Worm (Caenorhabditis elegans) whole organism, L1 larva: ENCODE data around the gene gtl-1.

Source experiments
- F16B12.6 ChIP-seq: fragments of 150-350 bp; optimal IDR thresholded peaks from 2 replicates; lab custom pipeline; 2014; ENCODE audit warnings: missing biosample characterization, missing genetic modification characterization
- Y116A8C.19 ChIP-seq: sonication (generic microtip); optimal IDR thresholded peaks from 2 replicates; lab custom pipeline; 2016; ENCODE audit warnings: missing compliant biosample characterization, missing genetic modification characterization, borderline replicate concordance
- aha-1 ChIP-seq: fragments of 150-350 bp; optimal IDR thresholded peaks from 2 replicates; lab custom pipeline; 2014; ENCODE audit warnings: missing biosample characterization, missing genetic modification characterization
- alr-1 ChIP-seq: fragments of 200-800 bp; sonication (Bioruptor generic); optimal IDR thresholded peaks from 2 replicates; lab custom pipeline; 2018; ENCODE audit warnings: borderline replicate concordance, mild to moderate bottlenecking, missing genetic modification characterization, missing compliant biosample characterization
- aly-2 ChIP-seq: fragments of 150-350 bp; optimal IDR thresholded peaks from 2 replicates; lab custom pipeline; 2014; ENCODE audit warnings: missing biosample characterization, missing genetic modification characterization
- blmp-1 ChIP-seq: fragments of 150-350 bp; optimal IDR thresholded peaks from 2 replicates; lab custom pipeline; 2014; ENCODE audit warnings: missing biosample characterization, missing genetic modification characterization
- dpl-1 ChIP-seq, 3 experiments: fragments of 150-350 bp in 2 of 3; sonication (generic microtip) in 1 of 3; optimal IDR thresholded peaks; 2 replicates each; lab custom pipeline; 2014 to 2017; ENCODE audit warnings: missing biosample characterization in 3 of 3, missing genetic modification characterization in 3 of 3, missing genetic modification reagents in 3 of 3
- dsc-1 ChIP-seq: sonication (generic microtip); optimal IDR thresholded peaks from 2 replicates; lab custom pipeline; 2016; ENCODE audit warnings: mild to moderate bottlenecking, missing genetic modification characterization, missing compliant biosample characterization
- efl-1 ChIP-seq, 4 experiments: fragments of 150-350 bp; optimal IDR thresholded peaks in 3 of 4; peaks in 1 of 4; 1 replicate in 1 of 4; 2 replicates in 3 of 4; lab custom pipeline; 2014; ENCODE audit warnings: missing biosample characterization in 2 of 4, missing genetic modification characterization in 2 of 4, missing genetic modification reagents in 2 of 4
- egl-13 ChIP-seq: sonication (generic microtip); optimal IDR thresholded peaks from 2 replicates; lab custom pipeline; 2016; ENCODE audit warnings: missing genotype, missing genetic modification reagents, missing genetic modification characterization, missing compliant biosample characterization
- fkh-8 ChIP-seq: sonication (generic microtip); optimal IDR thresholded peaks from 2 replicates; lab custom pipeline; 2016; ENCODE audit warnings: mild to moderate bottlenecking, missing genetic modification characterization, missing compliant biosample characterization
- hlh-4 ChIP-seq: sonication (generic microtip); optimal IDR thresholded peaks from 2 replicates; lab custom pipeline; 2016; ENCODE audit warnings: mild to moderate bottlenecking, missing genetic modification characterization, missing compliant biosample characterization
- irx-1 ChIP-seq: sonication (generic microtip); optimal IDR thresholded peaks from 2 replicates; lab custom pipeline; 2016; ENCODE audit warnings: missing genetic modification characterization, missing compliant biosample characterization
- isw-1 ChIP-seq: fragments of 200-800 bp; sonication (Bioruptor generic); IDR thresholded peaks from 2 replicates; pipeline ENCODE4 v1.3.6; 2022; ENCODE audit warnings: missing genetic modification characterization, missing compliant biosample characterization
- lin-14 ChIP-seq: fragments of 200-800 bp; sonication (Bioruptor generic); optimal IDR thresholded peaks from 2 replicates; lab custom pipeline; 2018; ENCODE audit warnings: mild to moderate bottlenecking, missing genetic modification characterization, moderate library complexity, missing compliant biosample characterization
- lin-15B ChIP-seq: fragments of 150-350 bp; sonication (generic microtip); optimal IDR thresholded peaks from 3 replicates; lab custom pipeline; 2014; ENCODE audit warnings: missing biosample characterization, missing genetic modification characterization
- lin-35 ChIP-seq, 2 experiments: fragments of 150-350 bp; optimal IDR thresholded peaks; 2 replicates each; lab custom pipeline; 2014; ENCODE audit warnings: missing biosample characterization in 2 of 2, missing genetic modification characterization in 2 of 2, missing genetic modification reagents in 2 of 2
- lin-39 ChIP-seq: fragments of 150-350 bp; optimal IDR thresholded peaks from 2 replicates; lab custom pipeline; 2014; ENCODE audit warnings: missing biosample characterization, missing genetic modification reagents, missing genetic modification characterization
- lsy-2 ChIP-seq, 2 experiments: fragments of 150-350 bp; optimal IDR thresholded peaks; 2 replicates each; lab custom pipeline; 2014; ENCODE audit warnings: missing biosample characterization in 2 of 2, missing genetic modification characterization in 2 of 2
- mef-2 ChIP-seq: fragments of 150-350 bp; optimal IDR thresholded peaks from 2 replicates; lab custom pipeline; 2014; ENCODE audit warnings: missing biosample characterization, missing genetic modification characterization
- mep-1 ChIP-seq: fragments of 150-350 bp; optimal IDR thresholded peaks from 2 replicates; lab custom pipeline; 2014; ENCODE audit warnings: missing biosample characterization, missing genetic modification characterization
- nhr-19 ChIP-seq: fragments of 200-800 bp; sonication (Bioruptor generic); conservative IDR thresholded peaks from 2 replicates; pipeline ENCODE4 v1.3.6; 2022; ENCODE audit warnings: missing genetic modification characterization, missing compliant biosample characterization
- nhr-47 ChIP-seq: sonication (generic microtip); optimal IDR thresholded peaks from 2 replicates; lab custom pipeline; 2016; ENCODE audit warnings: mild to moderate bottlenecking, missing genetic modification characterization, moderate library complexity, missing compliant biosample characterization
- nhr-71 ChIP-seq: sonication (generic microtip); optimal IDR thresholded peaks from 2 replicates; lab custom pipeline; 2016; ENCODE audit warnings: mild to moderate bottlenecking, missing genetic modification characterization, moderate library complexity, missing compliant biosample characterization
- nhr-85 ChIP-seq: sonication (generic microtip); peaks from one replicate; lab custom pipeline; 2016; ENCODE audit warnings: missing genetic modification characterization, inconsistent platforms, missing compliant biosample characterization
- pag-3 ChIP-seq: sonication (generic microtip); optimal IDR thresholded peaks from 2 replicates; lab custom pipeline; 2017; ENCODE audit warnings: missing genetic modification characterization, mild to moderate bottlenecking, missing compliant biosample characterization, antibody characterized with exemption, borderline replicate concordance; ENCODE audit not compliant: insufficient read depth
- sox-4 ChIP-seq: sonication (generic microtip); optimal IDR thresholded peaks from 2 replicates; lab custom pipeline; 2016; ENCODE audit warnings: missing genetic modification characterization, missing compliant biosample characterization
- sptf-1 ChIP-seq: fragments of 150-350 bp; optimal IDR thresholded peaks from 2 replicates; lab custom pipeline; 2014; ENCODE audit warnings: missing biosample characterization, missing genetic modification characterization
- sup-37 ChIP-seq: fragments of 200-800 bp; sonication (Bioruptor generic); optimal IDR thresholded peaks from 2 replicates; lab custom pipeline; 2018; ENCODE audit warnings: mild to moderate bottlenecking, missing genetic modification characterization, missing compliant biosample characterization
- swsn-7 ChIP-seq: sonication (generic microtip); optimal IDR thresholded peaks from 2 replicates; lab custom pipeline; 2016; ENCODE audit warnings: missing genetic modification characterization, missing compliant biosample characterization
- tlp-1 ChIP-seq: fragments of 150-350 bp; optimal IDR thresholded peaks from 2 replicates; lab custom pipeline; 2014; ENCODE audit warnings: missing biosample characterization, missing genetic modification characterization
- unc-130 ChIP-seq: fragments of 150-350 bp; optimal IDR thresholded peaks from 2 replicates; lab custom pipeline; 2017; ENCODE audit warnings: missing biosample characterization, missing genetic modification characterization, inconsistent platforms
- unc-62 ChIP-seq: fragments of 150-350 bp; optimal IDR thresholded peaks from 2 replicates; lab custom pipeline; 2014; ENCODE audit warnings: missing biosample characterization, missing genetic modification reagents, missing genetic modification characterization
- unc-86 ChIP-seq: sonication (generic microtip); optimal IDR thresholded peaks from 2 replicates; lab custom pipeline; 2016; ENCODE audit warnings: missing genetic modification characterization, missing compliant biosample characterization
- vab-15 ChIP-seq: sonication (generic microtip); optimal IDR thresholded peaks from 2 replicates; lab custom pipeline; 2017; ENCODE audit warnings: missing genotype, mild to moderate bottlenecking, missing genetic modification characterization, missing compliant biosample characterization
- xbp-1 ChIP-seq: sonication (generic microtip); optimal IDR thresholded peaks from 2 replicates; lab custom pipeline; 2016; ENCODE audit warnings: missing genetic modification characterization, missing compliant biosample characterization
- zag-1 ChIP-seq: fragments of 150-350 bp; optimal IDR thresholded peaks from 2 replicates; lab custom pipeline; 2014; ENCODE audit warnings: missing biosample characterization, missing genetic modification characterization
- zip-4 ChIP-seq: fragments of 200-800 bp; sonication (Bioruptor generic); optimal IDR thresholded peaks from 2 replicates; lab custom pipeline; 2018; ENCODE audit warnings: mild to moderate bottlenecking, missing genetic modification characterization, moderate library complexity, missing compliant biosample characterization
- ztf-4 ChIP-seq: fragments of 150-350 bp; optimal IDR thresholded peaks from 2 replicates; lab custom pipeline; 2014; ENCODE audit warnings: missing biosample characterization, missing genetic modification characterization

Gene gtl-1

DNA sequence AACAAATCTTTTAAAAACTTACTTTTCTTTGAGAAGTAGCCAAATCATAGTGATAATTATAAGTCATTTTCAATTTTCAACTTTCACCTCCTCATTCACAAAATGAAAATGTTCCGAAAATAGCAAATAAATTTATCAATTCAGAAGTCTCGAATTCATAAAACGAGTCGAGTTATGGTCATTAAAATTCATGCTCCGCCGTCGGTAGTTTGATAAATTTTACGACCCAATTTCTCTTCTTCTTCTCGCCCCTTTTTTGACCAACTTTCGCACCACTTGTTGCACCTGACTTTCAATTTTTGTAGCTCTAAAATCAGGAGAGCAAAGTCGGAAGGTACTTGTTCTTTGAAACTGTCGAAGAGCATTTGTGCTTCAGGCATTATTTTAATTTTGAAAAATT, 29.3 kb downstream of the gtl-1 start, which contains the start of gene best-7:
TSS of gene best-7 (minus strand) at position 239 of the 400 bp plus-strand sequence.
- TF ChIP-seq zip-4 (GFP tag; lab: Kevin White, UChicago) (no peak), lin-14 (GFP tag; lab: Kevin White, UChicago) (no peak), unc-130 (tag; lab: Kevin White, UChicago) (no peak), mef-2 (tag; lab: Kevin White, UChicago) (no peak), nhr-47 (tag; lab: Kevin White, UChicago) (no peak), lin-39 (tag; lab: Kevin White, UChicago) (no peak), xbp-1 (tag; lab: Kevin White, UChicago) (no peak), fkh-8 (tag; lab: Kevin White, UChicago) (no peak), F16B12.6 (no peak), sox-4 (tag; lab: Kevin White, UChicago) (no peak)

DNA sequence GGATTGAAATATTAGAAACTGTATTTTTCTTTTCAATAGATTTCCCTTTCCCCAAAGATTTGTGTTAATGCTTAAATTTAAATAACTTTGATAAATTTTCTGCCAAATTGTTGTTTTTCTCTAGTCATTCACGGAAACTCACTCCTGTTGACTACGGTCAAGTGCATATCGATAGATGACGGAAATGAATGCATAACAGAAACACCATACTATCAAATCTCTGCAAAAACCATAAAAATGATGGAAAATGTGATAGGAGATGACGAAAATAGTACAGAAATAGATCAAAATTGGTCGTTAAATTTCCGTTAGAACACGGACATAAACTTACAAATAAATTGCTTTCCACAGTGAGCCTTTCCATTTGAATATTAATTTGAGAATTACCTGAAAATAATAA, 30.3 kb downstream of the gtl-1 start:
- no peak for TF ChIP-seq efl-1 (optimal IDR thresholded peaks at IDR 0.05; lab: Kevin White, UChicago)
- TF ChIP-seq efl-1 (GFP tag; optimal IDR thresholded peaks at IDR 0.05 in 1 of 2; lab: Kevin White, UChicago) = peak in 1 of 2 experiments; percentile 78
- no peak for TF ChIP-seq unc-62 (GFP tag; lab: Kevin White, UChicago)
- no peak for TF ChIP-seq Y116A8C.19 (tag; lab: Kevin White, UChicago)

DNA sequence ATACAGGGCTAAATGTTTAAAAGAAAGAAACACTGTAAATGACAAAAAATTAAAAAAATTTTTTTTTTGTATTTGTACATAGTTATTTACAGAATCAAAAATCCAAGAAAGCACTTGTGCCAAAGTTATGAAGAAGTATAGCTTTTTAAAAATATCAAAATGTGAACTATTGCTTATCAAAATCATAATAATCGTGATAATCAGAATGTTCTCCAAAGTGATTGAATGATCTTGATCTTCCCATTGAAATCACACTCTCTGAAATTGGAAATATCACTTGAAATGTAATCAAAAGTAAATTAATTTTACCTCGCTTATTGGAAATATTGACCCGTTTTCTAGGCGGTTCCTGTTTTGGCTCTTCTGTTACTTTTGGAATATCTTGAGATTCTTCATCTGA, 32.8 kb downstream of the gtl-1 start:
- TF ChIP-seq zag-1 (no peak), nhr-47 (tag; lab: Kevin White, UChicago) (no peak), lin-15B (tag; lab: Kevin White, UChicago) (no peak), dpl-1 (GFP tag; optimal IDR thresholded peaks at IDR 0.05; lab: Kevin White, UChicago) (no peak), efl-1 (optimal IDR thresholded peaks at IDR 0.05; lab: Kevin White, UChicago) (no peak), efl-1 (GFP tag; optimal IDR thresholded peaks at IDR 0.05 in 1 of 2; lab: Kevin White, UChicago) (no peak), sup-37 (GFP tag; lab: Kevin White, UChicago) (no peak), nhr-19 (GFP tag; lab: Robert Waterston, UW) (no peak), nhr-85 (tag; lab: Kevin White, UChicago) (no peak), isw-1 (GFP tag; lab: Robert Waterston, UW) (no peak), unc-86 (no peak), lin-39 (tag; lab: Kevin White, UChicago) (no peak), fkh-8 (tag; lab: Kevin White, UChicago) (no peak), egl-13 (tag; lab: Kevin White, UChicago) (no peak), tlp-1 (tag; lab: Kevin White, UChicago) (no peak), Y116A8C.19 (tag; lab: Kevin White, UChicago) (no peak), lsy-2 (tag; optimal IDR thresholded peaks at IDR 0.05; lab: Kevin White, UChicago) (no peak)

DNA sequence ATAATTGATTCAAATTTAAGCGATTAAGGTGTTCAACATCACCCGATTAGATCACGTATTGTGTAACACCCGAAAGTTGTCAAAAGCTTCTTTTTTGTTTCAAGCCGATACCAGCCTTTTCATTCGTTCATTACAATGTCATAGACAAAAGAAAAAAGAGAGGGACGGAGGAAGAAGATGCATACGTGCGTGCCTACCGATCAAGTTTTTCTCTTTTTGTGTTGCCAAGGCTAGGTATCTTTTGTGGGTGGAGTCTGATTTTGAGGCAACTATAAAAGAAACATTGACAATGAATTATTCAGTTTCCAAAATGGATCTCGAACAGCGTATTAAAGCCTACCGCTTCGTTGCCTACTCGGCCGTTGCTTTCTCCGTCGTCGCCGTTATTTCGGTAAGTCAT, 34.1 kb downstream of the gtl-1 start, which contains the start of gene col-125:
TSS of gene col-125 (plus strand) at position 301 of the 400 bp plus-strand sequence.
- peak; percentile 29 for TF ChIP-seq blmp-1 (tag; lab: Kevin White, UChicago)
- no peak for TF ChIP-seq dsc-1 (tag; lab: Kevin White, UChicago)
- TF ChIP-seq efl-1 (optimal IDR thresholded peaks at IDR 0.05; lab: Kevin White, UChicago) = no peak
- peak in 1 of 2 experiments; percentile 21 for TF ChIP-seq efl-1 (GFP tag; optimal IDR thresholded peaks at IDR 0.05 in 1 of 2; lab: Kevin White, UChicago)

DNA sequence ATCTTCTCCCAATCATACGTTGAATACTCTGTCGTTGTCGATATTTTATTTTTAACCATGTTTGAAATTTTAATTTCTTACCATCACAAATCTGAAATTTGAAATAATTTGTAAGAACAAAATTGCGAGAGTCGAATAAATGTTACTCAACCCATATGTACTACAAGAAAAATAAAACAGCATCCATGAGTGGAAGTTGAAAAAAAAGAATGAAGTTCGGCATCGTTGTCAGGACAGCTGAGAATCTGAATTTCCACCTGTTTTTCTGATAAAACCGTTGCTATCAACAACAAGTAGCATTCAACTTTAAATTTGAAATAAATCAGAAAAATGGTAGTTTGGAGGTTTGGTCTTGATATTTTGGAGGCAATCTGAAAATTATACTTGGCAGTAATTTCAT, 35.5 kb downstream of the gtl-1 start, which contains the start of gene C29F4.3:
TSS of gene C29F4.3 (minus strand) at position 101 of the 400 bp plus-strand sequence.
- TF ChIP-seq aly-2 (tag; lab: Kevin White, UChicago) (no peak), lin-14 (GFP tag; lab: Kevin White, UChicago) (no peak), hlh-4 (tag; lab: Kevin White, UChicago) (no peak), ztf-4 (no peak), nhr-71 (tag; lab: Kevin White, UChicago) (no peak), mep-1 (tag; lab: Kevin White, UChicago) (no peak), alr-1 (tag; lab: Kevin White, UChicago) (no peak), swsn-7 (tag; lab: Kevin White, UChicago) (no peak), vab-15 (no peak), nhr-19 (GFP tag; lab: Robert Waterston, UW) (no peak), irx-1 (no peak), unc-62 (GFP tag; lab: Kevin White, UChicago) (no peak), sptf-1 (tag; lab: Kevin White, UChicago) (no peak), lin-35 (GFP tag; optimal IDR thresholded peaks at IDR 0.05; lab: Kevin White, UChicago) (no peak), pag-3 (tag; lab: Kevin White, UChicago) (no peak), dpl-1 (GFP tag; optimal IDR thresholded peaks at IDR 0.05; lab: Kevin White, UChicago) (no peak), aha-1 (no peak)
